Fruit fly (Drosophila melanogaster) Kc167 (cell line): ENCODE data around the gene Ttc19.

Experiments used
- Myc ChIP-seq: fragments of >200 bp; optimal IDR thresholded peaks from 2 replicates; lab custom pipeline; 2017; ENCODE audit warnings: missing external identifiers
- Sin3A ChIP-seq: fragments of >200 bp; optimal IDR thresholded peaks from 2 replicates; lab custom pipeline; 2018; ENCODE audit warnings: missing external identifiers
- h ChIP-seq: fragments of >200 bp; optimal IDR thresholded peaks from 3 replicates; lab custom pipeline; 2018; ENCODE audit warnings: missing external identifiers
- psq ChIP-seq: fragments of >200 bp; optimal IDR thresholded peaks from 2 replicates; lab custom pipeline; 2017; ENCODE audit warnings: missing external identifiers
- ttk ChIP-seq: sonication (Bioruptor generic); optimal IDR thresholded peaks from 2 replicates; lab custom pipeline; 2017; ENCODE audit warnings: missing external identifiers

DNA sequence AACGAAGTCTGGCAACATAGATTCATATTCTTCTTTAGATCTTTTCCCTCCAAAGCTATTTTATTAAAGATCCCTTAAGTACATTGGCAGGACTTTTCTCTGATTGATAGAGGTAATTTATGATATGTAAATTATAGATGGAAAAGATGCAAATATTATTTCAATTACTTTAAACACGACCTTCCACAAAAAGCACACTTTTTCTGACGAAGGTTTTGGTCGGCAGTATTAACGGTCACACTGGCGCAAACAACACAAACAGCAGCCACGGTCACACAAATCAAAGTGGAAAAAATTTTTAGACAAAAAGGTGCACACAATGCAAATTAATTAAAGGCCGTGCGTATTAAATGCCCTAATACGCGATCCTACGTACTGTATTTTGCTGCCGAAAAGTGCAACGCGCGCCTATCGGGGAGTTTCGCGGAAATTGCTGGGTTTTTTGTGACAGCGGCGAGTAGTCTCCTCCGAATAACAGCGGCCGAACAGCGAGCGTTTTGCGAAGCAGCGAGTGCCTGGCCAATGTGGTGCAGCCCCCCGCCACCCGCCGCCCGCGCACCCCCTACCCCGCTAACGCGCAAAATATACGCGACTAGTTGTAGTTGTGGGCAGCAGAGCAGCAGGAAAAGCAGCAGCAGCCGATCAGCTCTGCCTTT is 9.0 kb upstream of the Ttc19 start, which contains the start of gene CG10492:
- no peak for TF ChIP-seq Sin3A (lab: Kevin White, UChicago)
- no peak for TF ChIP-seq h (lab: Kevin White, UChicago)
- no peak for TF ChIP-seq ttk (lab: Kevin White, UChicago)
- TF ChIP-seq psq (lab: Kevin White, UChicago): no peak
- no peak for TF ChIP-seq Myc
